Worm (Caenorhabditis elegans) whole organism, L1 larva: Measurements from ENCODE around the gene F59F5.4.

Source experiments
- C16A3.4 ChIP-seq: fragments of 150-350 bp; optimal IDR thresholded peaks from 2 replicates; lab custom pipeline; 2014; ENCODE audit warnings: missing biosample characterization, missing genetic modification characterization
- aha-1 ChIP-seq: fragments of 150-350 bp; optimal IDR thresholded peaks from 2 replicates; lab custom pipeline; 2014; ENCODE audit warnings: missing biosample characterization, missing genetic modification characterization
- ama-1 ChIP-seq: fragments of 150-350 bp; optimal IDR thresholded peaks from 2 replicates; lab custom pipeline; 2014
- blmp-1 ChIP-seq: fragments of 150-350 bp; optimal IDR thresholded peaks from 2 replicates; lab custom pipeline; 2014; ENCODE audit warnings: missing biosample characterization, missing genetic modification characterization
- egl-27 ChIP-seq, 2 experiments: fragments of 150-350 bp in 1 of 2; sonication (generic microtip); optimal IDR thresholded peaks; 3 replicates each; lab custom pipeline; 2017 to 2018; ENCODE audit warnings: missing biosample characterization in 2 of 2, missing genetic modification characterization in 2 of 2, missing genetic modification reagents in 2 of 2
- lsy-2 ChIP-seq, 2 experiments: fragments of 150-350 bp; optimal IDR thresholded peaks; 2 replicates each; lab custom pipeline; 2014; ENCODE audit warnings: missing biosample characterization in 2 of 2, missing genetic modification characterization in 2 of 2
- nhr-237 ChIP-seq: fragments of 150-350 bp; optimal IDR thresholded peaks from 2 replicates; lab custom pipeline; 2014; ENCODE audit warnings: missing biosample characterization, missing genetic modification characterization
- nhr-28 ChIP-seq: fragments of 150-350 bp; optimal IDR thresholded peaks from 2 replicates; lab custom pipeline; 2014; ENCODE audit warnings: missing biosample characterization, missing genetic modification characterization
- pqm-1 ChIP-seq: sonication (generic microtip); optimal IDR thresholded peaks from 3 replicates; lab custom pipeline; 2017; ENCODE audit warnings: missing biosample characterization, missing genetic modification characterization
- skn-1 ChIP-seq: fragments of 150-350 bp; optimal IDR thresholded peaks from 2 replicates; lab custom pipeline; 2014; ENCODE audit warnings: missing biosample characterization, missing genetic modification characterization
- ztf-11 ChIP-seq, 2 experiments: sonication (generic microtip); optimal IDR thresholded peaks; 2 replicates each; lab custom pipeline; 2016 to 2017; ENCODE audit warnings: missing genetic modification characterization in 2 of 2, missing biosample characterization in 1 of 2, missing compliant biosample characterization in 1 of 2

- no peak for TF ChIP-seq pqm-1 (tag; lab: Kevin White, UChicago)
- no peak for TF ChIP-seq lsy-2 (tag; optimal IDR thresholded peaks at IDR 0.05; lab: Kevin White, UChicago)
- no peak for TF ChIP-seq ztf-11 (tag; optimal IDR thresholded peaks at IDR 0.05; lab: Kevin White, UChicago)
- no peak for TF ChIP-seq blmp-1 (tag; lab: Kevin White, UChicago)
- TF ChIP-seq nhr-237 (tag; lab: Kevin White, UChicago) = no peak
- TF ChIP-seq egl-27 (tag; optimal IDR thresholded peaks at IDR 0.05; lab: Kevin White, UChicago) = no peak
- no peak for TF ChIP-seq skn-1 (tag; lab: Kevin White, UChicago)
- TF ChIP-seq nhr-28 (tag; lab: Kevin White, UChicago) = no peak
- TF ChIP-seq ama-1 (lab: Kevin White, UChicago) = no peak
- TF ChIP-seq C16A3.4 (tag; lab: Kevin White, UChicago) = no peak
- TF ChIP-seq aha-1 = no peak
Observed at ce11 chrX:10590772-10591171, 48.0 kb downstream of the F59F5.4 start.
